Fruit fly (Drosophila melanogaster): ENCODE data around the gene nSMase.

Gene nSMase

dm6 chr3L:3186364-3186763 lies 32.6 kb upstream of the nSMase start, which contains the start of gene CG32284:
Gene CG32284 (plus strand): TSS chr3L:3186664.
- no peak for TF ChIP-seq CG34367 (tag; optimal IDR thresholded peaks at IDR 0.05)
- TF ChIP-seq Snoo (tag; optimal IDR thresholded peaks at IDR 0.05) = no peak
- TF ChIP-seq CG8159 (tag; optimal IDR thresholded peaks at IDR 0.05) = no peak
- TF ChIP-seq CG13204 (GFP tag; optimal IDR thresholded peaks at IDR 0.05) = no peak
- no peak for TF ChIP-seq CG17806 (tag; optimal IDR thresholded peaks at IDR 0.05)
- no peak for TF ChIP-seq rn (GFP tag; IDR thresholded peaks at IDR 0.05)
- no peak for TF ChIP-seq Ets98B (GFP tag; IDR thresholded peaks at IDR 0.05)
- TF ChIP-seq CG12605 (GFP tag; IDR thresholded peaks at IDR 0.05) = no peak
- TF ChIP-seq CG14655 (GFP tag; optimal IDR thresholded peaks at IDR 0.05) = no peak
- no peak for TF ChIP-seq fd96Ca (GFP tag; IDR thresholded peaks at IDR 0.05)
- no peak for TF ChIP-seq CG4496 (GFP tag; IDR thresholded peaks at IDR 0.05)
- no peak for TF ChIP-seq gl (tag; optimal IDR thresholded peaks at IDR 0.05)
- TF ChIP-seq D1 (tag; optimal IDR thresholded peaks at IDR 0.05) = no peak

dm6 chr3L:3187263-3187662 lies 31.7 kb upstream of the nSMase start, which contains the start of gene CG14957:
Gene CG14957 (plus strand): TSS chr3L:3187563.
- TF ChIP-seq Snoo (tag; optimal IDR thresholded peaks at IDR 0.05) = no peak
- TF ChIP-seq Ets98B (GFP tag; IDR thresholded peaks at IDR 0.05) = no peak
- no peak for TF ChIP-seq CG9948 (tag; optimal IDR thresholded peaks at IDR 0.05)

DNA sequence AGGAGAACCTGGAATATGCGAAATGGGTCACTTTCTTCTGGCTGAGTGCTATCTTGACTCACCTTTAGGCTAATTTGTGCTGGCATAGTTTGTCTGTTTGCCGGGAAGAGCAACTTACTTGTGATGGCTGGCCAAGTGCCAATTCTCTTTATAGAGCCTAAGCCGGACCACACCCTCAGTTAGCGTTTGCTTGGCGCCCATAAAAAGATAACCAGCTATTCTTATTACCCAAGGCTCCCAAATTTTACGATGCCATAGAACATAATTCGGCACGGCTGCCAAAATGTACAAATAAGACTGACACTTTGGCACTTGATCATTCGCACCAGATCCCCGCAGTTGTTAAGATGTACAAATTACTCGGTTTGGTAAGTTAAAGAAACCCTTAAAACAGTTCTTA lies 29.3 kb upstream of the nSMase start, which contains the start of the genes CG42525 and CG14958:
TSS of gene CG42525 (minus strand) at position 101 of the 400 bp plus-strand sequence.
TSS of gene CG14958 (plus strand) at position 332 of the 400 bp plus-strand sequence.
- TF ChIP-seq Pif1B (GFP tag; optimal IDR thresholded peaks at IDR 0.05) (no peak), Ets98B (GFP tag; IDR thresholded peaks at IDR 0.05) (no peak), EcR (GFP tag; optimal IDR thresholded peaks at IDR 0.05) (no peak), gl (tag; optimal IDR thresholded peaks at IDR 0.05) (no peak), Pif1A (GFP tag; optimal IDR thresholded peaks at IDR 0.05) (no peak), CG8159 (tag; optimal IDR thresholded peaks at IDR 0.05) (no peak), CG12605 (GFP tag; IDR thresholded peaks at IDR 0.05) (no peak), CG17806 (tag; optimal IDR thresholded peaks at IDR 0.05) (no peak), fd96Ca (GFP tag; IDR thresholded peaks at IDR 0.05) (no peak), CG15710 (tag; optimal IDR thresholded peaks at IDR 0.05) (no peak), CG9948 (tag; optimal IDR thresholded peaks at IDR 0.05) (no peak)

dm6 chr3L:3192333-3192894 lies 26.5 kb upstream of the nSMase start, which contains the start of gene CG14965:
Gene CG14965 (minus strand): TSS chr3L:3192491.
- TF ChIP-seq CG9948 (tag; optimal IDR thresholded peaks at IDR 0.05) (no peak), CG4496 (GFP tag; IDR thresholded peaks at IDR 0.05) (no peak), CG14655 (GFP tag; optimal IDR thresholded peaks at IDR 0.05) (no peak), EcR (GFP tag; optimal IDR thresholded peaks at IDR 0.05) (no peak), CG8301 (tag; optimal IDR thresholded peaks at IDR 0.05) (no peak), Snoo (tag; optimal IDR thresholded peaks at IDR 0.05) (no peak), rn (GFP tag; IDR thresholded peaks at IDR 0.05) (no peak), D1 (tag; optimal IDR thresholded peaks at IDR 0.05) (no peak), Pif1B (GFP tag; optimal IDR thresholded peaks at IDR 0.05) (no peak), CG8159 (tag; optimal IDR thresholded peaks at IDR 0.05) (no peak), CG10348 (GFP tag; IDR thresholded peaks at IDR 0.05) (no peak), Pif1A (GFP tag; optimal IDR thresholded peaks at IDR 0.05) (no peak), CG32121 (GFP tag; IDR thresholded peaks at IDR 0.05) (no peak), CG13204 (GFP tag; optimal IDR thresholded peaks at IDR 0.05) (no peak), CG12605 (GFP tag; IDR thresholded peaks at IDR 0.05) (no peak), CG17806 (tag; optimal IDR thresholded peaks at IDR 0.05) (no peak), CG15710 (tag; optimal IDR thresholded peaks at IDR 0.05) (no peak), gl (tag; optimal IDR thresholded peaks at IDR 0.05) (no peak), fd96Ca (GFP tag; IDR thresholded peaks at IDR 0.05) (no peak)

dm6 chr3L:3192912-3193311 lies 26.0 kb upstream of the nSMase start, which contains the start of gene Hsp83:
Gene Hsp83 (plus strand): TSS chr3L:3192969.
- TF ChIP-seq Ets98B (GFP tag; IDR thresholded peaks at IDR 0.05) (peak; percentile 94), CG14655 (GFP tag; optimal IDR thresholded peaks at IDR 0.05) (no peak), CG15710 (tag; optimal IDR thresholded peaks at IDR 0.05) (peak; percentile 76), CG17806 (tag; optimal IDR thresholded peaks at IDR 0.05) (peak; percentile 65), CG13204 (GFP tag; optimal IDR thresholded peaks at IDR 0.05) (peak; percentile 95), fd96Ca (GFP tag; IDR thresholded peaks at IDR 0.05) (peak; percentile 72; the same call in 2 of the 3 replicates), Pif1A (GFP tag; optimal IDR thresholded peaks at IDR 0.05) (peak; percentile 96), CG10348 (GFP tag; IDR thresholded peaks at IDR 0.05) (no peak), Snoo (tag; optimal IDR thresholded peaks at IDR 0.05) (peak; percentile 97), gl (tag; optimal IDR thresholded peaks at IDR 0.05) (peak; percentile 95), rn (GFP tag; IDR thresholded peaks at IDR 0.05) (no peak), CG12605 (GFP tag; IDR thresholded peaks at IDR 0.05) (peak; percentile 94), CG4496 (GFP tag; IDR thresholded peaks at IDR 0.05) (peak; percentile 95), D1 (tag; optimal IDR thresholded peaks at IDR 0.05) (no peak), CG32121 (GFP tag; IDR thresholded peaks at IDR 0.05) (peak; percentile 87), Pif1B (GFP tag; optimal IDR thresholded peaks at IDR 0.05) (peak; percentile 92), CG8301 (tag; optimal IDR thresholded peaks at IDR 0.05) (no peak), CG9948 (tag; optimal IDR thresholded peaks at IDR 0.05) (peak; percentile 58), EcR (GFP tag; optimal IDR thresholded peaks at IDR 0.05) (peak; percentile 22), CG34367 (tag; optimal IDR thresholded peaks at IDR 0.05) (peak; percentile 89), CG8159 (tag; optimal IDR thresholded peaks at IDR 0.05) (peak; percentile 72)

DNA sequence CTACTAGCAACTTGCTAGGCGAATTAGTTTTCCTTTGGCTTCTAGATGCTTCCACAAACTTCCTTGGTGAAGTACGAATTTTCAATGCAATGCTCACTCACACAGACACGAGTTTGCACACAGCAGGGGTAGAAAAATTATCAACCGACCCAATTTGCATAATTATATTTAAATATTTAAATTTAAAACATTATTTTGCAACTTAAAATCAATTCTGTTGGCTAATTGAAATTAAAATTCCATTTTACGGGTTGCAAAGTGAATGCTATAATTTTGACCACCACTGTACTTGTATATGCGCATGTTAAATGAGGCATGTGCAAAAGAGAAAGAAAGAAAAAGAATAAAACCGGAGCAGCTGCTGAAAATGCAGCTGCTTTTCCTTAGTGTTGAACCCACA lies 24.9 kb upstream of the nSMase start:
- TF ChIP-seq Pif1A (GFP tag; optimal IDR thresholded peaks at IDR 0.05) = peak; percentile 98
- peak; percentile 92 for TF ChIP-seq CG15710 (tag; optimal IDR thresholded peaks at IDR 0.05)
- peak; percentile 96 for TF ChIP-seq CG14655 (GFP tag; optimal IDR thresholded peaks at IDR 0.05)
- peak; percentile 94 for TF ChIP-seq Snoo (tag; optimal IDR thresholded peaks at IDR 0.05)
- peak; percentile 97 for TF ChIP-seq CG8301 (tag; optimal IDR thresholded peaks at IDR 0.05)
- peak; percentile 98 for TF ChIP-seq Pif1B (GFP tag; optimal IDR thresholded peaks at IDR 0.05)
- TF ChIP-seq CG12605 (GFP tag; IDR thresholded peaks at IDR 0.05) = peak; percentile 99
- peak; percentile 84 for TF ChIP-seq CG10348 (GFP tag; IDR thresholded peaks at IDR 0.05)
- TF ChIP-seq gl (tag; optimal IDR thresholded peaks at IDR 0.05) = peak; percentile 88
- TF ChIP-seq CG4496 (GFP tag; IDR thresholded peaks at IDR 0.05) = peak; percentile 99
- TF ChIP-seq CG32121 (GFP tag; IDR thresholded peaks at IDR 0.05) = peak; percentile 98
- peak; percentile 94 for TF ChIP-seq CG8159 (tag; optimal IDR thresholded peaks at IDR 0.05)
- TF ChIP-seq CG34367 (tag; optimal IDR thresholded peaks at IDR 0.05) = peak; percentile 96
- peak; percentile 98 for TF ChIP-seq Ets98B (GFP tag; IDR thresholded peaks at IDR 0.05)
- TF ChIP-seq fd96Ca (GFP tag; IDR thresholded peaks at IDR 0.05) = peak; percentile 95
- peak; percentile 55 for TF ChIP-seq CG13204 (GFP tag; optimal IDR thresholded peaks at IDR 0.05)
- TF ChIP-seq D1 (tag; optimal IDR thresholded peaks at IDR 0.05) = no peak
- peak; percentile 96 for TF ChIP-seq rn (GFP tag; IDR thresholded peaks at IDR 0.05)
- TF ChIP-seq CG17806 (tag; optimal IDR thresholded peaks at IDR 0.05) = peak; percentile 96
- TF ChIP-seq CG9948 (tag; optimal IDR thresholded peaks at IDR 0.05) = peak; percentile 93
- TF ChIP-seq EcR (GFP tag; optimal IDR thresholded peaks at IDR 0.05) = no peak

Data from whole organism, pupa.